Fruit fly (Drosophila melanogaster) whole organism, embryonic: ENCODE results near the gene CG15916.

Source experiments
- ATbp ChIP-seq: fragments of 200-800 bp; sonication (Bioruptor generic); optimal IDR thresholded peaks from 2 replicates; lab custom pipeline; 2017; ENCODE audit warnings: missing biosample characterization, mild to moderate bottlenecking, missing genetic modification characterization, missing genetic modification reagents
- Abd-B ChIP-seq: fragments of 200-800 bp; sonication (Bioruptor generic); optimal IDR thresholded peaks from 2 replicates; lab custom pipeline; 2018; ENCODE audit warnings: missing biosample characterization, mild to moderate bottlenecking, missing genetic modification characterization, moderate library complexity
- Aef1 ChIP-seq: fragments of 200-800 bp; sonication (Bioruptor generic); IDR thresholded peaks from 3 replicates; pipeline ENCODE4 v1.3.6; 2022; ENCODE audit warnings: missing biosample characterization, missing genetic modification characterization
- Bgb ChIP-seq: fragments of 200-800 bp; sonication (Bioruptor generic); IDR thresholded peaks from 2 replicates; pipeline ENCODE4 v1.3.6; 2022; ENCODE audit warnings: missing biosample characterization, missing genetic modification characterization; ENCODE audit not compliant: partially characterized antibody
- CG10209 ChIP-seq: fragments of 200-800 bp; sonication (Bioruptor generic); optimal IDR thresholded peaks from 3 replicates; lab custom pipeline; 2017; ENCODE audit warnings: missing biosample characterization, mild to moderate bottlenecking, missing genetic modification characterization, missing genetic modification reagents
- CG11723 ChIP-seq: fragments of 200-800 bp; sonication (Bioruptor generic); optimal IDR thresholded peaks from 2 replicates; lab custom pipeline; 2017; ENCODE audit warnings: missing biosample characterization, mild to moderate bottlenecking, missing genetic modification characterization
- CG1233 ChIP-seq: fragments of 200-800 bp; sonication (Bioruptor generic); optimal IDR thresholded peaks from 4 replicates; lab custom pipeline; 2018; ENCODE audit warnings: missing biosample characterization, mild to moderate bottlenecking, missing genetic modification characterization
- CG12391 ChIP-seq: fragments of 200-800 bp; sonication (Bioruptor generic); optimal IDR thresholded peaks from 3 replicates; lab custom pipeline; 2018; ENCODE audit warnings: missing biosample characterization, mild to moderate bottlenecking, missing genetic modification characterization, moderate library complexity
- CG14710 ChIP-seq: fragments of 200-800 bp; sonication (Bioruptor generic); optimal IDR thresholded peaks from 3 replicates; lab custom pipeline; 2019; ENCODE audit warnings: missing biosample characterization, mild to moderate bottlenecking, missing genetic modification characterization, moderate library complexity
- CG1529 ChIP-seq: fragments of 200-800 bp; sonication (Bioruptor generic); optimal IDR thresholded peaks from 3 replicates; lab custom pipeline; 2018; ENCODE audit warnings: missing biosample characterization, missing genetic modification characterization
- CG16863 ChIP-seq: fragments of 200-800 bp; sonication (Bioruptor generic); optimal IDR thresholded peaks from 3 replicates; lab custom pipeline; 2016; ENCODE audit warnings: missing biosample characterization, missing genetic modification characterization
- CG17829 ChIP-seq: fragments of 200-800 bp; optimal IDR thresholded peaks from 2 replicates; lab custom pipeline; 2019; ENCODE audit warnings: missing biosample characterization, mild to moderate bottlenecking, missing genetic modification characterization, moderate library complexity
- CG2129 ChIP-seq: fragments of 200-800 bp; sonication (Bioruptor generic); IDR thresholded peaks from 2 replicates; pipeline ENCODE4 v1.3.6; 2022; ENCODE audit warnings: missing biosample characterization, missing genetic modification characterization; ENCODE audit not compliant: partially characterized antibody
- CG30020 ChIP-seq: fragments of 200-800 bp; optimal IDR thresholded peaks from 2 replicates; lab custom pipeline; 2019; ENCODE audit warnings: missing biosample characterization, mild to moderate bottlenecking, missing genetic modification characterization, moderate library complexity
- CG3995 ChIP-seq: fragments of 200-800 bp; sonication (Bioruptor generic); optimal IDR thresholded peaks from 3 replicates; lab custom pipeline; 2016; ENCODE audit warnings: missing biosample characterization, missing genetic modification characterization
- CG4820 ChIP-seq: fragments of 200-800 bp; sonication (Bioruptor generic); optimal IDR thresholded peaks from 3 replicates; lab custom pipeline; 2016; ENCODE audit warnings: missing biosample characterization, missing genetic modification characterization
- CG5245 ChIP-seq: fragments of 200-800 bp; sonication (Bioruptor generic); optimal IDR thresholded peaks from 3 replicates; lab custom pipeline; 2016; ENCODE audit warnings: missing biosample characterization, missing genetic modification characterization
- CG7987 ChIP-seq: fragments of 200-800 bp; sonication (Bioruptor generic); optimal IDR thresholded peaks from 2 replicates; lab custom pipeline; 2018; ENCODE audit warnings: missing biosample characterization, mild to moderate bottlenecking, missing genetic modification characterization, moderate library complexity
- Dbx ChIP-seq: fragments of 200-800 bp; sonication (Bioruptor generic); IDR thresholded peaks from 3 replicates; pipeline ENCODE4 v1.3.6; 2022; ENCODE audit warnings: missing biosample characterization, missing genetic modification characterization
- Dek ChIP-seq: fragments of 200-800 bp; sonication (Bioruptor generic); optimal IDR thresholded peaks from 3 replicates; lab custom pipeline; 2019; ENCODE audit warnings: missing biosample characterization, mild to moderate bottlenecking, missing genetic modification characterization, moderate library complexity
- ERR ChIP-seq: fragments of 200-800 bp; sonication (Bioruptor generic); optimal IDR thresholded peaks from 2 replicates; lab custom pipeline; 2016; ENCODE audit warnings: missing biosample characterization, missing genetic modification characterization
- MESR4 ChIP-seq: fragments of 200-800 bp; sonication (Bioruptor generic); optimal IDR thresholded peaks from 2 replicates; lab custom pipeline; 2018; ENCODE audit warnings: missing biosample characterization, mild to moderate bottlenecking, missing genetic modification characterization, moderate library complexity
- Meics ChIP-seq: fragments of 200-800 bp; sonication (Bioruptor generic); optimal IDR thresholded peaks from 2 replicates; lab custom pipeline; 2017; ENCODE audit warnings: missing biosample characterization, mild to moderate bottlenecking, missing genetic modification characterization
- Rfx ChIP-seq: fragments of 200-800 bp; sonication (Bioruptor generic); IDR thresholded peaks from 2 replicates; pipeline ENCODE4 v1.3.6; 2022; ENCODE audit warnings: missing biosample characterization, missing genetic modification characterization
- Side ChIP-seq: fragments of 200-800 bp; sonication (Bioruptor generic); optimal IDR thresholded peaks from 2 replicates; lab custom pipeline; 2016; ENCODE audit warnings: missing biosample characterization, missing genetic modification characterization
- ara ChIP-seq: fragments of 200-800 bp; sonication (Bioruptor generic); IDR thresholded peaks from 2 replicates; pipeline ENCODE4 v1.3.6; 2022; ENCODE audit warnings: missing biosample characterization, missing genetic modification characterization
- br ChIP-seq: fragments of >200 bp; optimal IDR thresholded peaks from 2 replicates; lab custom pipeline; 2017
- caup ChIP-seq: fragments of 200-800 bp; sonication (Bioruptor generic); optimal IDR thresholded peaks from 3 replicates; lab custom pipeline; 2017; ENCODE audit warnings: missing biosample characterization, mild to moderate bottlenecking, missing genetic modification characterization, moderate library complexity; ENCODE audit not compliant: severe bottlenecking
- crc ChIP-seq: fragments of 200-800 bp; sonication (Bioruptor generic); optimal IDR thresholded peaks from 2 replicates; lab custom pipeline; 2016; ENCODE audit warnings: missing biosample characterization, missing genetic modification characterization
- eve ChIP-seq, 2 experiments: fragments of >200 bp; optimal IDR thresholded peaks; 2 replicates each; lab custom pipeline; 2017; ENCODE audit warnings: missing biosample characterization in 2 of 2, missing genetic modification characterization in 2 of 2
- exex ChIP-seq: fragments of 200-800 bp; sonication (Bioruptor generic); optimal IDR thresholded peaks from 4 replicates; lab custom pipeline; 2018; ENCODE audit warnings: missing biosample characterization, mild to moderate bottlenecking, missing genetic modification characterization, moderate library complexity
- fd102C ChIP-seq: fragments of 200-800 bp; sonication (Bioruptor generic); optimal IDR thresholded peaks from 2 replicates; lab custom pipeline; 2018; ENCODE audit warnings: missing biosample characterization, mild to moderate bottlenecking, missing genetic modification characterization, moderate library complexity
- gsb ChIP-seq: fragments of 200-800 bp; sonication (Bioruptor generic); IDR thresholded peaks from 2 replicates; pipeline ENCODE4 v1.3.6; 2022; ENCODE audit warnings: missing biosample characterization, missing genetic modification characterization
- gsb-n ChIP-seq: fragments of 200-800 bp; sonication (Bioruptor generic); optimal IDR thresholded peaks from 3 replicates; lab custom pipeline; 2018; ENCODE audit warnings: missing biosample characterization, mild to moderate bottlenecking, missing genetic modification characterization
- hbn ChIP-seq: fragments of 200-800 bp; sonication (Bioruptor generic); IDR thresholded peaks from 2 replicates; pipeline ENCODE4 v1.3.6; 2022; ENCODE audit warnings: missing biosample characterization, missing genetic modification characterization; ENCODE audit not compliant: partially characterized antibody
- lilli ChIP-seq: fragments of 200-800 bp; sonication (Bioruptor generic); optimal IDR thresholded peaks from 3 replicates; lab custom pipeline; 2016; ENCODE audit warnings: missing biosample characterization, missing genetic modification characterization
- luna ChIP-seq: fragments of 200-800 bp; sonication (Bioruptor generic); optimal IDR thresholded peaks from 2 replicates; lab custom pipeline; 2016; ENCODE audit warnings: missing biosample characterization, missing genetic modification characterization
- nerfin-1 ChIP-seq: fragments of 200-800 bp; sonication (Bioruptor generic); optimal IDR thresholded peaks from 3 replicates; lab custom pipeline; 2019; ENCODE audit warnings: missing biosample characterization, mild to moderate bottlenecking, missing genetic modification characterization, moderate library complexity
- prd ChIP-seq, 3 experiments: fragments of >200 bp in 2 of 3; fragments of 200-800 bp in 1 of 3; sonication (Bioruptor generic) in 1 of 3; optimal IDR thresholded peaks in 2 of 3; IDR thresholded peaks in 1 of 3; 2 replicates in 2 of 3; 3 replicates in 1 of 3; pipeline versions ENCODE4 v1.3.6 to Lab custom; 2017 to 2022; ENCODE audit warnings: missing biosample characterization in 1 of 3, missing genetic modification characterization in 1 of 3
- psq ChIP-seq: fragments of 200-800 bp; sonication (Bioruptor generic); optimal IDR thresholded peaks from 2 replicates; lab custom pipeline; 2017; ENCODE audit warnings: missing biosample characterization, missing genetic modification characterization
- pzg ChIP-seq: fragments of 200-800 bp; sonication (Bioruptor generic); optimal IDR thresholded peaks from 3 replicates; lab custom pipeline; 2018; ENCODE audit warnings: missing biosample characterization, mild to moderate bottlenecking, missing genetic modification characterization, moderate library complexity
- ranshi ChIP-seq: fragments of 200-800 bp; sonication (Bioruptor generic); IDR thresholded peaks from 2 replicates; pipeline ENCODE4 v1.3.6; 2022; ENCODE audit warnings: missing biosample characterization, missing genetic modification characterization
- ro ChIP-seq: fragments of 200-800 bp; sonication (Bioruptor generic); IDR thresholded peaks from 2 replicates; pipeline ENCODE4 v1.3.6; 2022; ENCODE audit warnings: missing biosample characterization, missing genetic modification characterization
- sens ChIP-seq: fragments of 200-800 bp; sonication (Bioruptor generic); peaks from one replicate; lab custom pipeline; 2016; ENCODE audit warnings: missing biosample characterization, missing genetic modification characterization
- sisA ChIP-seq: fragments of 200-800 bp; sonication (Bioruptor generic); IDR thresholded peaks from 2 replicates; pipeline ENCODE4 v1.3.6; 2022; ENCODE audit warnings: missing biosample characterization, missing genetic modification characterization
- tap ChIP-seq: fragments of 200-800 bp; optimal IDR thresholded peaks from 3 replicates; lab custom pipeline; 2019; ENCODE audit warnings: missing biosample characterization, mild to moderate bottlenecking, missing genetic modification characterization, moderate library complexity
- tll ChIP-seq, 2 experiments: fragments of 200-800 bp in 1 of 2; fragments of >200 bp in 1 of 2; sonication (Bioruptor generic) in 1 of 2; optimal IDR thresholded peaks; 2 replicates each; lab custom pipeline; 2017 to 2019; ENCODE audit warnings: missing biosample characterization in 2 of 2, missing genetic modification characterization in 2 of 2, mild to moderate bottlenecking in 1 of 2, moderate library complexity in 1 of 2
- tup ChIP-seq: fragments of 200-800 bp; sonication (Bioruptor generic); optimal IDR thresholded peaks from 2 replicates; lab custom pipeline; 2016; ENCODE audit warnings: missing biosample characterization, mild to moderate bottlenecking, missing genetic modification characterization, moderate library complexity
- vvl ChIP-seq: fragments of 200-800 bp; sonication (Bioruptor generic); IDR thresholded peaks from 2 replicates; pipeline ENCODE4 v1.3.6; 2022; ENCODE audit warnings: missing biosample characterization, missing genetic modification characterization
- zen2 ChIP-seq: fragments of 200-800 bp; sonication (Bioruptor generic); IDR thresholded peaks from 3 replicates; pipeline ENCODE4 v1.3.6; 2022; ENCODE audit warnings: missing biosample characterization, missing genetic modification characterization; ENCODE audit not compliant: partially characterized antibody

CG15916 gene

DNA sequence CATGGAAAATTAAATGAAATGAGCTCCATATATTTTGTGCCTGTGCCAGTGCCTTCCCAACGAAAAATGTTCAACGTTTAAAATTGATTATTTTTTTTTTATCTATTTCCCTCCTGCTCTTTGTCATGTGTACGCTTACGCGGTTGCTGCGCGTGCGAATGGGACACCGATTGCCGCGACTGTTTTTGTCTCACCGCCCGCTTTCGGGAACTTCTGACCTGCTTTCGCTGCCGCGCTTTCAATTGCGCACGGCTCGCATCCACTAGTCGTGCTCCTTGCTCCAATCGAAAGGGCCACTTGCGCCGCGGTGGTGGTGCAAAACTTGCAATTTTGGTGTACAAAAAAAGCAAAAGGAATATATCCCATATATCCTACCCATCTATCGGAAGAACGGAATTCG lies 29.9 kb upstream of the CG15916 start (continued):
- TF ChIP-seq CG14710 (tag; lab: Kevin White, UChicago): no peak
- no peak for TF ChIP-seq MESR4 (GFP tag; lab: Kevin White, UChicago)
- TF ChIP-seq Rfx (GFP tag; lab: Robert Waterston, UW): peak; percentile 44; the same call in 1 of the 2 replicates
- peak; percentile 37 for TF ChIP-seq pzg (GFP tag; lab: Kevin White, UChicago)
- no peak for TF ChIP-seq CG2129 (GFP tag; lab: Robert Waterston, UW)
- TF ChIP-seq sens: peak; percentile 77
- TF ChIP-seq CG7987: no peak
- TF ChIP-seq nerfin-1: no peak
- no peak for TF ChIP-seq CG1233 (GFP tag; lab: Kevin White, UChicago)
- no peak for TF ChIP-seq CG4820 (GFP tag; lab: Kevin White, UChicago)
- TF ChIP-seq lilli: peak; percentile 19
- no peak for TF ChIP-seq prd (optimal IDR thresholded peaks at IDR 0.05; lab: Kevin White, UChicago)
- no peak for TF ChIP-seq prd (GFP tag; IDR thresholded peaks at IDR 0.05; lab: Robert Waterston, UW)
- no peak for TF ChIP-seq tup (GFP tag; lab: Kevin White, UChicago)
- TF ChIP-seq ranshi (GFP tag; lab: Robert Waterston, UW): 0 out of 2 replicates have a peak, but pooled peaks have one; percentile 35
- no peak for TF ChIP-seq crc (GFP tag; lab: Kevin White, UChicago)
- TF ChIP-seq caup (GFP tag; lab: Kevin White, UChicago): no peak
- no peak for TF ChIP-seq zen2 (GFP tag; lab: Robert Waterston, UW)
- TF ChIP-seq psq (GFP tag; lab: Kevin White, UChicago): no peak
- no peak for TF ChIP-seq Aef1 (GFP tag; lab: Robert Waterston, UW)
- TF ChIP-seq CG10209 (GFP tag; lab: Kevin White, UChicago): no peak
- 0 out of 3 replicates have a peak, but pooled peaks have one; percentile 22 for TF ChIP-seq Dbx
- TF ChIP-seq CG17829 (tag; lab: Kevin White, UChicago): no peak
- no peak for TF ChIP-seq CG12391 (tag; lab: Kevin White, UChicago)
- TF ChIP-seq Abd-B (GFP tag; lab: Kevin White, UChicago): peak; percentile 5
- TF ChIP-seq sisA (GFP tag; lab: Robert Waterston, UW): no peak
- TF ChIP-seq vvl: peak; percentile 49
- no peak for TF ChIP-seq eve (GFP tag; optimal IDR thresholded peaks at IDR 0.05; lab: Kevin White, UChicago)
- no peak for TF ChIP-seq Dek (tag; lab: Kevin White, UChicago)
- no peak for TF ChIP-seq gsb-n
- TF ChIP-seq ara (GFP tag; lab: Robert Waterston, UW): no peak
- TF ChIP-seq CG1529 (GFP tag; lab: Kevin White, UChicago): peak; percentile 1
- TF ChIP-seq luna: no peak
- no peak for TF ChIP-seq br (lab: Kevin White, UChicago)
- TF ChIP-seq exex (tag; lab: Kevin White, UChicago): no peak
- no peak for TF ChIP-seq Meics
- TF ChIP-seq ro: no peak
- TF ChIP-seq tll (GFP tag; optimal IDR thresholded peaks at IDR 0.05; lab: Kevin White, UChicago): no peak
- TF ChIP-seq ATbp (GFP tag; lab: Kevin White, UChicago): no peak
- TF ChIP-seq CG5245 (GFP tag; lab: Kevin White, UChicago): no peak
- TF ChIP-seq fd102C (GFP tag; lab: Kevin White, UChicago): no peak
- peak; percentile 56; the same call in 1 of the 2 replicates for TF ChIP-seq Bgb (GFP tag; lab: Robert Waterston, UW)
- TF ChIP-seq tap (tag; lab: Kevin White, UChicago): no peak
- no peak for TF ChIP-seq gsb
- no peak for TF ChIP-seq CG16863 (GFP tag; lab: Kevin White, UChicago)
- no peak for TF ChIP-seq ERR (GFP tag; lab: Kevin White, UChicago)
- no peak for TF ChIP-seq CG30020
- no peak for TF ChIP-seq CG11723 (GFP tag; lab: Kevin White, UChicago)
- 0 out of 2 replicates have a peak, but pooled peaks have one; percentile 21 for TF ChIP-seq hbn (GFP tag; lab: Robert Waterston, UW)
- TF ChIP-seq CG3995: no peak
- no peak for TF ChIP-seq Side (GFP tag; lab: Kevin White, UChicago)
